Worm (Caenorhabditis elegans) whole organism, mixed stage, embryonic: ENCODE data around the gene ggtb-1.

Experiments used
- M03D4.4 ChIP-seq: sonication (generic microtip); optimal IDR thresholded peaks from 2 replicates; lab custom pipeline; 2017; ENCODE audit warnings: mild to moderate bottlenecking, missing genetic modification characterization, missing compliant biosample characterization
- bed-3 ChIP-seq: fragments of 200-800 bp; sonication (Bioruptor generic); optimal IDR thresholded peaks from 3 replicates; lab custom pipeline; 2018; ENCODE audit warnings: mild to moderate bottlenecking, missing genetic modification characterization, moderate library complexity, missing compliant biosample characterization
- blmp-1 ChIP-seq: fragments of 150-350 bp; optimal IDR thresholded peaks from 2 replicates; lab custom pipeline; 2014; ENCODE audit warnings: missing biosample characterization, missing genetic modification characterization
- ceh-39 ChIP-seq: fragments of 150-350 bp; optimal IDR thresholded peaks from 2 replicates; lab custom pipeline; 2014; ENCODE audit warnings: missing biosample characterization, missing genetic modification characterization
- ceh-83 ChIP-seq: fragments of 200-800 bp; sonication (Bioruptor generic); optimal IDR thresholded peaks from 2 replicates; lab custom pipeline; 2018; ENCODE audit warnings: mild to moderate bottlenecking, missing genetic modification characterization, missing compliant biosample characterization
- ces-1 ChIP-seq: fragments of 150-350 bp; optimal IDR thresholded peaks from 2 replicates; lab custom pipeline; 2014; ENCODE audit warnings: missing biosample characterization, missing genetic modification reagents, missing genetic modification characterization
- cnd-1 ChIP-seq: fragments of 200-800 bp; sonication (Bioruptor generic); optimal IDR thresholded peaks from 2 replicates; lab custom pipeline; 2018; ENCODE audit warnings: mild to moderate bottlenecking, missing genetic modification characterization, missing compliant biosample characterization
- drap-1 ChIP-seq: fragments of 200-800 bp; sonication (Bioruptor generic); optimal IDR thresholded peaks from 3 replicates; lab custom pipeline; 2018; ENCODE audit warnings: mild to moderate bottlenecking, missing genetic modification characterization, missing compliant biosample characterization
- elt-3 ChIP-seq: fragments of 150-350 bp; optimal IDR thresholded peaks from 2 replicates; lab custom pipeline; 2014; ENCODE audit warnings: missing biosample characterization, missing genetic modification characterization
- ham-2 ChIP-seq: fragments of 200-800 bp; sonication (Bioruptor generic); optimal IDR thresholded peaks from 2 replicates; lab custom pipeline; 2018; ENCODE audit warnings: mild to moderate bottlenecking, missing genetic modification characterization, missing compliant biosample characterization
- hlh-1 ChIP-seq: fragments of 150-350 bp; optimal IDR thresholded peaks from 2 replicates; lab custom pipeline; 2014; ENCODE audit warnings: missing biosample characterization, missing genetic modification reagents, missing genetic modification characterization
- lin-13 ChIP-seq: fragments of 150-350 bp; optimal IDR thresholded peaks from 2 replicates; lab custom pipeline; 2014; ENCODE audit warnings: missing biosample characterization, missing genetic modification characterization
- lin-32 ChIP-seq: fragments of 200-800 bp; sonication (Bioruptor generic); optimal IDR thresholded peaks from 2 replicates; lab custom pipeline; 2018; ENCODE audit warnings: mild to moderate bottlenecking, missing genetic modification characterization, missing compliant biosample characterization
- lsy-2 ChIP-seq: fragments of 150-350 bp; optimal IDR thresholded peaks from 2 replicates; lab custom pipeline; 2014; ENCODE audit warnings: missing biosample characterization, missing genetic modification characterization
- mab-5 ChIP-seq: fragments of 150-350 bp; optimal IDR thresholded peaks from 2 replicates; lab custom pipeline; 2014; ENCODE audit warnings: missing biosample characterization, missing genetic modification characterization
- mep-1 ChIP-seq: fragments of 150-350 bp; optimal IDR thresholded peaks from 2 replicates; lab custom pipeline; 2017; ENCODE audit warnings: missing biosample characterization, missing genetic modification reagents, missing genetic modification characterization, inconsistent platforms
- nhr-12 ChIP-seq: fragments of 150-350 bp; optimal IDR thresholded peaks from 2 replicates; lab custom pipeline; 2014; ENCODE audit warnings: missing biosample characterization, missing genetic modification characterization
- nhr-2 ChIP-seq: fragments of 150-350 bp; optimal IDR thresholded peaks from 2 replicates; lab custom pipeline; 2014; ENCODE audit warnings: missing biosample characterization, missing genetic modification characterization
- nhr-237 ChIP-seq: fragments of 150-350 bp; optimal IDR thresholded peaks from 2 replicates; lab custom pipeline; 2014; ENCODE audit warnings: missing biosample characterization, missing genetic modification characterization
- pha-4 ChIP-seq: fragments of 150-350 bp; optimal IDR thresholded peaks from 2 replicates; lab custom pipeline; 2018; ENCODE audit warnings: missing biosample characterization, missing genetic modification reagents, missing genetic modification characterization
- sem-2 ChIP-seq: fragments of 200-800 bp; sonication (Bioruptor generic); optimal IDR thresholded peaks from 2 replicates; lab custom pipeline; 2018; ENCODE audit warnings: mild to moderate bottlenecking, missing genetic modification characterization, missing compliant biosample characterization
- snpc-4 ChIP-seq: fragments of 150-350 bp; optimal IDR thresholded peaks from 2 replicates; lab custom pipeline; 2014; ENCODE audit warnings: missing biosample characterization, missing genetic modification characterization
- sptf-1 ChIP-seq: sonication (generic microtip); optimal IDR thresholded peaks from 2 replicates; lab custom pipeline; 2017; ENCODE audit warnings: mild to moderate bottlenecking, missing genetic modification characterization, moderate library complexity, missing compliant biosample characterization
- tbx-8 ChIP-seq: fragments of 200-800 bp; sonication (Bioruptor generic); optimal IDR thresholded peaks from 2 replicates; lab custom pipeline; 2018; ENCODE audit warnings: mild to moderate bottlenecking, missing genetic modification characterization, moderate library complexity, missing compliant biosample characterization
- unc-120 ChIP-seq: sonication (generic microtip); optimal IDR thresholded peaks from 2 replicates; lab custom pipeline; 2017; ENCODE audit warnings: missing genetic modification characterization, missing compliant biosample characterization; ENCODE audit not compliant: poor library complexity, severe bottlenecking
- unc-39 ChIP-seq: fragments of 150-350 bp; optimal IDR thresholded peaks from 2 replicates; lab custom pipeline; 2014; ENCODE audit warnings: missing biosample characterization, missing genetic modification characterization
- unc-62 ChIP-seq: fragments of 150-350 bp; optimal IDR thresholded peaks from 2 replicates; lab custom pipeline; 2014; ENCODE audit warnings: missing biosample characterization, missing genetic modification reagents, missing genetic modification characterization

The ggtb-1 gene

ce11 chrIII:7140228-7140710 is 6.7 kb downstream of the ggtb-1 start:
- peak; percentile 74 for TF ChIP-seq ceh-83 (GFP tag; lab: Kevin White, UChicago)
- no peak for TF ChIP-seq unc-120 (tag; lab: Kevin White, UChicago)
- TF ChIP-seq mep-1 = no peak
- TF ChIP-seq lin-13 (tag; lab: Kevin White, UChicago) = no peak
- TF ChIP-seq sem-2 (GFP tag; lab: Kevin White, UChicago) = no peak
- TF ChIP-seq blmp-1 (tag; lab: Kevin White, UChicago) = no peak
- TF ChIP-seq M03D4.4 = no peak
- TF ChIP-seq nhr-12 (tag; lab: Kevin White, UChicago) = no peak

ce11 chrIII:7141285-7141715 is 7.7 kb downstream of the ggtb-1 start:
- TF ChIP-seq blmp-1 (tag; lab: Kevin White, UChicago) (no peak), hlh-1 (tag; lab: Kevin White, UChicago) (peak; percentile 19)

ce11 chrIII:7142172-7142601 is 8.6 kb downstream of the ggtb-1 start:
- TF ChIP-seq elt-3 (tag; lab: Kevin White, UChicago) (no peak), ces-1 (peak; percentile 5)

- TF ChIP-seq ces-1 (peak; percentile 72), bed-3 (no peak)
Observed at ce11 chrIII:7144749-7145148, 11.2 kb downstream of the ggtb-1 start, which contains the start of gene glr-2. glr-2 (minus strand) TSS chrIII:7144959.

ce11 chrIII:7146341-7146740 is 12.8 kb downstream of the ggtb-1 start:
- TF ChIP-seq lsy-2 (tag; lab: Kevin White, UChicago) = no peak
- no peak for TF ChIP-seq pha-4 (tag; lab: Kevin White, UChicago)
- no peak for TF ChIP-seq bed-3
- TF ChIP-seq ceh-39 (tag; lab: Kevin White, UChicago) = no peak
- no peak for TF ChIP-seq unc-39
- no peak for TF ChIP-seq snpc-4
- TF ChIP-seq, all 35 proteins: peak for 0

ce11 chrIII:7148191-7148590 is 14.6 kb downstream of the ggtb-1 start:
- TF ChIP-seq cnd-1 (tag; lab: Kevin White, UChicago) (no peak), nhr-2 (tag; lab: Kevin White, UChicago) (no peak), pha-4 (tag; lab: Kevin White, UChicago) (no peak), ceh-39 (tag; lab: Kevin White, UChicago) (no peak), hlh-1 (tag; lab: Kevin White, UChicago) (no peak)

- no peak for TF ChIP-seq lin-32 (GFP tag; lab: Kevin White, UChicago)
- no peak for TF ChIP-seq drap-1 (GFP tag; lab: Kevin White, UChicago)
- TF ChIP-seq tbx-8 (GFP tag; lab: Kevin White, UChicago) = no peak
- no peak for TF ChIP-seq nhr-237 (tag; lab: Kevin White, UChicago)
- TF ChIP-seq ceh-39 (tag; lab: Kevin White, UChicago) = no peak
Observed at ce11 chrIII:7150162-7150561, 16.6 kb downstream of the ggtb-1 start.

- TF ChIP-seq unc-62 = no peak
- no peak for TF ChIP-seq cnd-1 (tag; lab: Kevin White, UChicago)
Observed at ce11 chrIII:7152569-7152968, 19.0 kb downstream of the ggtb-1 start.

ce11 chrIII:7153747-7154238 is 20.2 kb downstream of the ggtb-1 start, which contains the start of gene ogt-1:
ogt-1 (minus strand) TSS chrIII:7153797.
- TF ChIP-seq blmp-1 (tag; lab: Kevin White, UChicago) (no peak), elt-3 (tag; lab: Kevin White, UChicago) (peak; percentile 68), unc-62 (peak; percentile 76), mab-5 (tag; lab: Kevin White, UChicago) (no peak), unc-120 (tag; lab: Kevin White, UChicago) (peak; percentile 69), hlh-1 (tag; lab: Kevin White, UChicago) (peak; percentile 42), lin-32 (GFP tag; lab: Kevin White, UChicago) (no peak), nhr-2 (tag; lab: Kevin White, UChicago) (peak; percentile 31), pha-4 (tag; lab: Kevin White, UChicago) (peak; percentile 57), ham-2 (GFP tag; lab: Kevin White, UChicago) (peak; percentile 80), ceh-39 (tag; lab: Kevin White, UChicago) (peak; percentile 42), nhr-237 (tag; lab: Kevin White, UChicago) (peak; percentile 87), bed-3 (no peak), ces-1 (peak; percentile 99), lsy-2 (tag; lab: Kevin White, UChicago) (peak; percentile 79), mep-1 (no peak), sptf-1 (tag; lab: Kevin White, UChicago) (peak; percentile 9)
